Fruit fly (Drosophila melanogaster): Measurements from ENCODE around the gene Ctl2.

DNA sequence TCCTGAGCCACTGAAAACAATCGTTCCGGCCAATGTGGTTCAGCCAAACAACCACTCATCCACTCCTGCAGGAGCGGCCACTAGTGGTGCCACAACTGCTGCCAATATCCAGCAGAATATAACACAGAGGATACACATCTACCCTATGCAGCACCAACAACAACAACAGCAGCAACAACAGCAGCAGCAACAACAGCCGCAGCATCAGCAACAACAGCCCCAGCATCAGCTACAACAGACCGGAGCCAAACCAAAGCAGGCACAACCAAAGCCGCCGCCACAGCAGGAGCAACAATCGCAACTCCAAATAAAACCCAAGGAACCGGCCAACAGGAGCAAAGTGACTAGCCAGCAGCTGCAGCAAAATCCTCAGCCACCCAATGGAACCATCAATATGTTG lies 19.9 kb upstream of the Ctl2 start:
- TF ChIP-seq dl (GFP tag; optimal IDR thresholded peaks at IDR 0.05; ENCODE audit: insufficient read depth in 1 of 2, partially characterized antibody in 2 of 2), result no peak
- no peak for TF ChIP-seq sage (GFP tag; optimal IDR thresholded peaks at IDR 0.05)
- no peak for TF ChIP-seq Myc (optimal IDR thresholded peaks at IDR 0.05)
- no peak for TF ChIP-seq sv (GFP tag; optimal IDR thresholded peaks at IDR 0.05)
- no peak for TF ChIP-seq CG32264 (GFP tag; optimal IDR thresholded peaks at IDR 0.05)
- TF ChIP-seq psq (GFP tag; optimal IDR thresholded peaks at IDR 0.05), result no peak
